Fruit fly (Drosophila melanogaster): ENCODE results near the gene Uch-L5.

Uch-L5 gene

dm6 chr3L:9429665-9430607 is 46.8 kb downstream of the Uch-L5 start, which contains the start of the genes RpS17 and MTF-1 (continued):
- TF ChIP-seq CG4404 (GFP tag; IDR thresholded peaks at IDR 0.05) (no peak), Rx (GFP tag; IDR thresholded peaks at IDR 0.05) (0 out of 2 replicates have a peak, but pooled peaks have one; percentile 22), tgo (GFP tag; IDR thresholded peaks at IDR 0.05) (peak; percentile 51), TFAM (GFP tag; optimal IDR thresholded peaks at IDR 0.05) (no peak), CG34224 (GFP tag; IDR thresholded peaks at IDR 0.05; ENCODE audit: partially characterized antibody) (no peak), dimm (GFP tag; IDR thresholded peaks at IDR 0.05) (no peak), Awh (GFP tag; IDR thresholded peaks at IDR 0.05) (peak; percentile 38; the same call in 1 of the 2 replicates), Gsc (GFP tag; IDR thresholded peaks at IDR 0.05) (no peak), shn (GFP tag; optimal IDR thresholded peaks at IDR 0.05) (peak; percentile 2), salm (tag; optimal IDR thresholded peaks at IDR 0.05) (peak; percentile 62), CG13775 (GFP tag; optimal IDR thresholded peaks at IDR 0.05) (peak; percentile 61), CG16863 (GFP tag; optimal IDR thresholded peaks at IDR 0.05) (no peak), zen2 (GFP tag; IDR thresholded peaks at IDR 0.05; ENCODE audit: partially characterized antibody) (no peak), emc (GFP tag; optimal IDR thresholded peaks at IDR 0.05) (no peak), CG34422 (GFP tag; IDR thresholded peaks at IDR 0.05) (peak; percentile 62; the same call in 2 of the 3 replicates), CG17328 (GFP tag; IDR thresholded peaks at IDR 0.05) (peak; percentile 81), stwl (tag; optimal IDR thresholded peaks at IDR 0.05) (peak; percentile 39), mirr (GFP tag; optimal IDR thresholded peaks at IDR 0.05) (peak; percentile 55), sug (tag; optimal IDR thresholded peaks at IDR 0.05) (peak; percentile 19), C15 (GFP tag; IDR thresholded peaks at IDR 0.05) (no peak), slou (GFP tag; optimal IDR thresholded peaks at IDR 0.05) (peak; percentile 53), CG11085 (GFP tag; IDR thresholded peaks at IDR 0.05) (0 out of 2 replicates have a peak, but pooled peaks have one; percentile 30), fd96Cb (tag; optimal IDR thresholded peaks at IDR 0.05) (no peak), Nf-YC (tag; optimal IDR thresholded peaks at IDR 0.05) (peak; percentile 27), CG2875 (GFP tag; optimal IDR thresholded peaks at IDR 0.05) (no peak), peb (GFP tag; IDR thresholded peaks at IDR 0.05) (no peak), klu (GFP tag; IDR thresholded peaks at IDR 0.05) (no peak), CG6689 (GFP tag; IDR thresholded peaks at IDR 0.05) (no peak), schlank (tag; optimal IDR thresholded peaks at IDR 0.05) (peak; percentile 46), vnd (GFP tag; IDR thresholded peaks at IDR 0.05; ENCODE audit: partially characterized antibody) (no peak), NC2α (GFP tag; optimal IDR thresholded peaks at IDR 0.05) (no peak), Adf1 (GFP tag; IDR thresholded peaks at IDR 0.05) (no peak), slp2 (GFP tag; optimal IDR thresholded peaks at IDR 0.05) (peak; percentile 26), Atf6 (GFP tag; IDR thresholded peaks at IDR 0.05) (no peak), sd (tag; optimal IDR thresholded peaks at IDR 0.05) (no peak), CG8359 (GFP tag; optimal IDR thresholded peaks at IDR 0.05; ENCODE audit: borderline replicate concordance) (no peak), CG11456 (GFP tag; IDR thresholded peaks at IDR 0.05) (peak; percentile 72; the same call in 2 of the 3 replicates), CG13624 (GFP tag; optimal IDR thresholded peaks at IDR 0.05) (peak; percentile 20), Taf1 (GFP tag; IDR thresholded peaks at IDR 0.05) (no peak), Dek (tag; optimal IDR thresholded peaks at IDR 0.05) (no peak), CG8388 (GFP tag; optimal IDR thresholded peaks at IDR 0.05) (peak; percentile 35), Sox102F (GFP tag; optimal IDR thresholded peaks at IDR 0.05) (no peak), psq (GFP tag; optimal IDR thresholded peaks at IDR 0.05) (no peak), MESR4 (GFP tag; optimal IDR thresholded peaks at IDR 0.05) (peak; percentile 96), fu2 (GFP tag; optimal IDR thresholded peaks at IDR 0.05) (no peak), bowl (GFP tag; IDR thresholded peaks at IDR 0.05) (no peak), CG6854 (GFP tag; optimal IDR thresholded peaks at IDR 0.05) (peak; percentile 41), Mad (GFP tag; optimal IDR thresholded peaks at IDR 0.05) (peak; percentile 10), CG10267 (tag; optimal IDR thresholded peaks at IDR 0.05) (peak; percentile 45)
